Fruit fly (Drosophila melanogaster) whole organism, embryonic: ENCODE data around the gene CG1575.

Experiments used
- Ada2b ChIP-seq: fragments of 200-800 bp; sonication (Bioruptor generic); IDR thresholded peaks from 2 replicates; pipeline ENCODE4 v1.3.6; 2022; ENCODE audit warnings: missing biosample characterization, missing genetic modification characterization
- Bteb2 ChIP-seq: fragments of 200-800 bp; sonication (Bioruptor generic); optimal IDR thresholded peaks from 2 replicates; lab custom pipeline; 2016; ENCODE audit warnings: missing biosample characterization, missing genetic modification characterization
- C15 ChIP-seq: fragments of 200-800 bp; sonication (Bioruptor generic); IDR thresholded peaks from 3 replicates; pipeline ENCODE4 v1.3.6; 2022; ENCODE audit warnings: missing biosample characterization, missing genetic modification characterization
- CG1024 ChIP-seq: fragments of 200-800 bp; sonication (Bioruptor generic); IDR thresholded peaks from 2 replicates; pipeline ENCODE4 v1.3.6; 2022; ENCODE audit warnings: missing biosample characterization, missing genetic modification characterization
- CG10462 ChIP-seq: fragments of 200-800 bp; sonication (Bioruptor generic); optimal IDR thresholded peaks from 2 replicates; lab custom pipeline; 2016; ENCODE audit warnings: missing biosample characterization, missing genetic modification characterization
- CG11504 ChIP-seq: fragments of 200-800 bp; sonication (Bioruptor generic); optimal IDR thresholded peaks from 3 replicates; lab custom pipeline; 2019; ENCODE audit warnings: missing biosample characterization, mild to moderate bottlenecking, missing genetic modification characterization, moderate library complexity
- CG11723 ChIP-seq: fragments of 200-800 bp; sonication (Bioruptor generic); optimal IDR thresholded peaks from 2 replicates; lab custom pipeline; 2017; ENCODE audit warnings: missing biosample characterization, mild to moderate bottlenecking, missing genetic modification characterization
- CG1233 ChIP-seq: fragments of 200-800 bp; sonication (Bioruptor generic); optimal IDR thresholded peaks from 4 replicates; lab custom pipeline; 2018; ENCODE audit warnings: missing biosample characterization, mild to moderate bottlenecking, missing genetic modification characterization
- CG13624 ChIP-seq: fragments of 200-800 bp; sonication (Bioruptor generic); optimal IDR thresholded peaks from 2 replicates; lab custom pipeline; 2016; ENCODE audit warnings: missing biosample characterization, missing genetic modification characterization
- CG14441 ChIP-seq: fragments of 200-800 bp; sonication (Bioruptor generic); IDR thresholded peaks from 2 replicates; pipeline ENCODE4 v1.3.6; 2022; ENCODE audit warnings: missing biosample characterization, missing genetic modification characterization
- CG15514 ChIP-seq: fragments of 200-800 bp; sonication (Bioruptor generic); optimal IDR thresholded peaks from 3 replicates; lab custom pipeline; 2017; ENCODE audit warnings: missing biosample characterization, missing genetic modification characterization, mild to moderate bottlenecking, moderate library complexity, missing genetic modification reagents
- CG2678 ChIP-seq: fragments of 200-800 bp; sonication (Bioruptor generic); optimal IDR thresholded peaks from 3 replicates; lab custom pipeline; 2019; ENCODE audit warnings: missing biosample characterization, mild to moderate bottlenecking, missing genetic modification characterization, moderate library complexity
- CG3847 ChIP-seq: fragments of 200-800 bp; sonication (Bioruptor generic); IDR thresholded peaks from 2 replicates; pipeline ENCODE4 v1.3.6; 2022; ENCODE audit warnings: missing biosample characterization, missing genetic modification characterization
- CG4424 ChIP-seq: fragments of 200-800 bp; sonication (Bioruptor generic); optimal IDR thresholded peaks from 3 replicates; lab custom pipeline; 2016; ENCODE audit warnings: missing biosample characterization, missing genetic modification characterization
- CG7556 ChIP-seq: fragments of 200-800 bp; sonication (Bioruptor generic); optimal IDR thresholded peaks from 2 replicates; lab custom pipeline; 2017; ENCODE audit warnings: missing biosample characterization, mild to moderate bottlenecking, missing genetic modification characterization
- CG8944 ChIP-seq: fragments of 200-800 bp; sonication (Bioruptor generic); optimal IDR thresholded peaks from 3 replicates; lab custom pipeline; 2016; ENCODE audit warnings: missing biosample characterization, missing genetic modification characterization
- CG9215 ChIP-seq: fragments of 200-800 bp; sonication (Bioruptor generic); IDR thresholded peaks from 2 replicates; pipeline ENCODE4 v1.3.6; 2022; ENCODE audit warnings: missing biosample characterization, missing genetic modification characterization
- CG9817 ChIP-seq: fragments of 200-800 bp; sonication (Bioruptor generic); optimal IDR thresholded peaks from 2 replicates; lab custom pipeline; 2018; ENCODE audit warnings: missing biosample characterization, mild to moderate bottlenecking, missing genetic modification characterization, moderate library complexity
- CTCF ChIP-seq: fragments of 200-800 bp; sonication (Bioruptor generic); optimal IDR thresholded peaks from 2 replicates; lab custom pipeline; 2017; ENCODE audit warnings: missing biosample characterization, mild to moderate bottlenecking, missing genetic modification characterization, moderate library complexity
- Dbx ChIP-seq: fragments of 200-800 bp; sonication (Bioruptor generic); IDR thresholded peaks from 3 replicates; pipeline ENCODE4 v1.3.6; 2022; ENCODE audit warnings: missing biosample characterization, missing genetic modification characterization
- Dip3 ChIP-seq: fragments of 200-800 bp; sonication (Bioruptor generic); optimal IDR thresholded peaks from 3 replicates; lab custom pipeline; 2016; ENCODE audit warnings: missing biosample characterization, missing genetic modification characterization
- Dp ChIP-seq: fragments of 200-800 bp; sonication (Bioruptor generic); optimal IDR thresholded peaks from 2 replicates; lab custom pipeline; 2018; ENCODE audit warnings: missing biosample characterization, mild to moderate bottlenecking, missing genetic modification characterization, moderate library complexity
- E2f2 ChIP-seq: fragments of 200-800 bp; sonication (Bioruptor generic); IDR thresholded peaks from 2 replicates; pipeline ENCODE4 v1.3.6; 2022; ENCODE audit warnings: missing biosample characterization, missing genetic modification characterization
- Fer1 ChIP-seq: fragments of 200-800 bp; sonication (Bioruptor generic); optimal IDR thresholded peaks from 2 replicates; lab custom pipeline; 2017; ENCODE audit warnings: missing biosample characterization, mild to moderate bottlenecking, missing genetic modification characterization
- HHEX ChIP-seq: fragments of 200-800 bp; sonication (Bioruptor generic); optimal IDR thresholded peaks from 3 replicates; lab custom pipeline; 2017; ENCODE audit warnings: missing biosample characterization, mild to moderate bottlenecking, missing genetic modification characterization, missing genetic modification reagents
- Hsf ChIP-seq: fragments of 200-800 bp; sonication (Bioruptor generic); optimal IDR thresholded peaks from 3 replicates; lab custom pipeline; 2016; ENCODE audit warnings: missing biosample characterization, missing genetic modification characterization
- Kr ChIP-seq: fragments of 200-800 bp; sonication (Bioruptor generic); optimal IDR thresholded peaks from 2 replicates; lab custom pipeline; 2017; ENCODE audit warnings: missing biosample characterization, mild to moderate bottlenecking, missing genetic modification characterization
- NK7.1 ChIP-seq: fragments of 200-800 bp; sonication (Bioruptor generic); optimal IDR thresholded peaks from 3 replicates; lab custom pipeline; 2016; ENCODE audit warnings: missing biosample characterization, missing genetic modification characterization
- PHDP ChIP-seq: fragments of 200-800 bp; sonication (Bioruptor generic); optimal IDR thresholded peaks from 3 replicates; lab custom pipeline; 2018; ENCODE audit warnings: missing biosample characterization, mild to moderate bottlenecking, missing genetic modification characterization, moderate library complexity
- Rfx ChIP-seq: fragments of 200-800 bp; sonication (Bioruptor generic); IDR thresholded peaks from 2 replicates; pipeline ENCODE4 v1.3.6; 2022; ENCODE audit warnings: missing biosample characterization, missing genetic modification characterization
- Sox102F ChIP-seq: fragments of 200-800 bp; sonication (Bioruptor generic); optimal IDR thresholded peaks from 2 replicates; lab custom pipeline; 2018; ENCODE audit warnings: missing biosample characterization, mild to moderate bottlenecking, missing genetic modification characterization, moderate library complexity
- Xbp1 ChIP-seq: fragments of 200-800 bp; sonication (Bioruptor generic); optimal IDR thresholded peaks from 3 replicates; lab custom pipeline; 2016; ENCODE audit warnings: missing biosample characterization, mild to moderate bottlenecking, missing genetic modification characterization
- bab2 ChIP-seq: fragments of 200-800 bp; sonication (Bioruptor generic); optimal IDR thresholded peaks from 2 replicates; lab custom pipeline; 2016; ENCODE audit warnings: missing biosample characterization, missing genetic modification characterization
- bigmax ChIP-seq: fragments of 200-800 bp; sonication (Bioruptor generic); optimal IDR thresholded peaks from 2 replicates; lab custom pipeline; 2018; ENCODE audit warnings: missing biosample characterization, mild to moderate bottlenecking, missing genetic modification characterization
- caup ChIP-seq: fragments of 200-800 bp; sonication (Bioruptor generic); optimal IDR thresholded peaks from 3 replicates; lab custom pipeline; 2017; ENCODE audit warnings: missing biosample characterization, mild to moderate bottlenecking, missing genetic modification characterization, moderate library complexity; ENCODE audit not compliant: severe bottlenecking
- dysf ChIP-seq: fragments of 200-800 bp; sonication (Bioruptor generic); IDR thresholded peaks from 3 replicates; pipeline ENCODE4 v1.3.6; 2022; ENCODE audit warnings: missing biosample characterization, missing genetic modification characterization
- ems ChIP-seq: fragments of 200-800 bp; sonication (Bioruptor generic); optimal IDR thresholded peaks from 3 replicates; lab custom pipeline; 2016; ENCODE audit warnings: missing biosample characterization, missing genetic modification characterization
- esg ChIP-seq: fragments of 200-800 bp; sonication (Bioruptor generic); conservative IDR thresholded peaks from 2 replicates; pipeline ENCODE4 v1.3.6; 2022; ENCODE audit warnings: missing biosample characterization, missing genetic modification characterization
- fu2 ChIP-seq: fragments of 200-800 bp; sonication (Bioruptor generic); optimal IDR thresholded peaks from 2 replicates; lab custom pipeline; 2016; ENCODE audit warnings: missing biosample characterization, missing genetic modification characterization
- gem ChIP-seq: fragments of 200-800 bp; sonication (Bioruptor generic); optimal IDR thresholded peaks from 2 replicates; lab custom pipeline; 2019; ENCODE audit warnings: missing biosample characterization, mild to moderate bottlenecking, missing genetic modification characterization, moderate library complexity
- ham ChIP-seq: fragments of 200-800 bp; sonication (Bioruptor generic); IDR thresholded peaks from 2 replicates; pipeline ENCODE4 v1.3.6; 2022; ENCODE audit warnings: missing biosample characterization, missing genetic modification characterization
- hth ChIP-seq: fragments of >200 bp; optimal IDR thresholded peaks from 2 replicates; lab custom pipeline; 2017; ENCODE audit warnings: inconsistent platforms
- lilli ChIP-seq: fragments of 200-800 bp; sonication (Bioruptor generic); optimal IDR thresholded peaks from 3 replicates; lab custom pipeline; 2016; ENCODE audit warnings: missing biosample characterization, missing genetic modification characterization
- lmd ChIP-seq: fragments of 200-800 bp; sonication (Bioruptor generic); IDR thresholded peaks from 2 replicates; pipeline ENCODE4 v1.3.6; 2022; ENCODE audit warnings: missing biosample characterization, missing genetic modification characterization
- lov ChIP-seq, 2 experiments: fragments of 200-800 bp in 1 of 2; fragments of >200 bp in 1 of 2; sonication (Bioruptor generic) in 1 of 2; IDR thresholded peaks in 1 of 2; optimal IDR thresholded peaks in 1 of 2; 2 replicates in 1 of 2; 3 replicates in 1 of 2; pipeline versions ENCODE4 v1.3.6 to Lab custom; 2017 to 2022; ENCODE audit warnings: missing biosample characterization in 1 of 2, missing genetic modification characterization in 1 of 2
- ro ChIP-seq: fragments of 200-800 bp; sonication (Bioruptor generic); IDR thresholded peaks from 2 replicates; pipeline ENCODE4 v1.3.6; 2022; ENCODE audit warnings: missing biosample characterization, missing genetic modification characterization
- sens ChIP-seq: fragments of 200-800 bp; sonication (Bioruptor generic); peaks from one replicate; lab custom pipeline; 2016; ENCODE audit warnings: missing biosample characterization, missing genetic modification characterization
- slou ChIP-seq: fragments of 200-800 bp; sonication (Bioruptor generic); optimal IDR thresholded peaks from 3 replicates; lab custom pipeline; 2016; ENCODE audit warnings: missing biosample characterization, missing genetic modification characterization
- stc ChIP-seq: fragments of 200-800 bp; sonication (Bioruptor generic); IDR thresholded peaks from 2 replicates; pipeline ENCODE4 v1.3.6; 2022; ENCODE audit warnings: missing biosample characterization, missing genetic modification characterization
- tin ChIP-seq: fragments of 200-800 bp; sonication (Bioruptor generic); optimal IDR thresholded peaks from 3 replicates; lab custom pipeline; 2016; ENCODE audit warnings: missing biosample characterization, missing genetic modification characterization
- vvl ChIP-seq: fragments of 200-800 bp; sonication (Bioruptor generic); IDR thresholded peaks from 2 replicates; pipeline ENCODE4 v1.3.6; 2022; ENCODE audit warnings: missing biosample characterization, missing genetic modification characterization
- zfh2 ChIP-seq: fragments of 200-800 bp; sonication (Bioruptor generic); optimal IDR thresholded peaks from 2 replicates; lab custom pipeline; 2016; ENCODE audit warnings: missing biosample characterization, missing genetic modification characterization

Gene CG1575

dm6 chrX:8112715-8113114 lies 4.1 kb upstream of the CG1575 start (continued):
- no peak for TF ChIP-seq Dp
- TF ChIP-seq Rfx = peak; percentile 70
- TF ChIP-seq fu2 (GFP tag; lab: Kevin White, UChicago) = peak; percentile 2
- peak; percentile 41 for TF ChIP-seq CG14441 (GFP tag; lab: Robert Waterston, UW)
- no peak for TF ChIP-seq CG1233
- TF ChIP-seq Kr (GFP tag; lab: Kevin White, UChicago) = no peak
- peak; percentile 46 for TF ChIP-seq CG11504 (tag; lab: Kevin White, UChicago)
- TF ChIP-seq tin (GFP tag; lab: Kevin White, UChicago) = no peak
- peak; percentile 65; the same call in 2 of the 3 replicates for TF ChIP-seq dysf
- TF ChIP-seq bigmax (GFP tag; lab: Kevin White, UChicago) = no peak
- TF ChIP-seq lmd (GFP tag; lab: Robert Waterston, UW) = peak; percentile 36; the same call in 1 of the 2 replicates
- TF ChIP-seq zfh2 = peak; percentile 3
- peak; percentile 16; the same call in 1 of the 2 replicates for TF ChIP-seq Ada2b
- peak; percentile 34 for TF ChIP-seq Xbp1 (GFP tag; lab: Kevin White, UChicago)
- TF ChIP-seq CG9817 = peak; percentile 19
- no peak for TF ChIP-seq ro
- no peak for TF ChIP-seq CG1024 (GFP tag; lab: Robert Waterston, UW)
- no peak for TF ChIP-seq CG8944 (GFP tag; lab: Kevin White, UChicago)
- TF ChIP-seq HHEX (GFP tag; lab: Kevin White, UChicago) = peak; percentile 44
- TF ChIP-seq Sox102F (GFP tag; lab: Kevin White, UChicago) = peak; percentile 1
- TF ChIP-seq Dip3 = peak; percentile 2
- TF ChIP-seq gem = peak; percentile 55
- peak; percentile 47 for TF ChIP-seq sens (GFP tag; lab: Kevin White, UChicago)
- TF ChIP-seq CTCF (GFP tag; lab: Kevin White, UChicago) = no peak
- peak; percentile 65 for TF ChIP-seq CG13624 (GFP tag; lab: Kevin White, UChicago)
- no peak for TF ChIP-seq CG4424 (GFP tag; lab: Kevin White, UChicago)
- 0 out of 2 replicates have a peak, but pooled peaks have one; percentile 12 for TF ChIP-seq stc (GFP tag; lab: Robert Waterston, UW)
- TF ChIP-seq NK7.1 (GFP tag; lab: Kevin White, UChicago) = peak; percentile 11
- TF ChIP-seq lov (optimal IDR thresholded peaks at IDR 0.05; lab: Kevin White, UChicago) = no peak
- TF ChIP-seq lov (GFP tag; IDR thresholded peaks at IDR 0.05; lab: Robert Waterston, UW) = no peak
- peak; percentile 17 for TF ChIP-seq CG15514
- peak; percentile 29 for TF ChIP-seq PHDP
- TF ChIP-seq CG2678 = peak; percentile 57
- TF ChIP-seq CG10462 (GFP tag; lab: Kevin White, UChicago) = no peak
- TF ChIP-seq ems = no peak
- 0 out of 2 replicates have a peak, but pooled peaks have one; percentile 14 for TF ChIP-seq ham (GFP tag; lab: Robert Waterston, UW)
- TF ChIP-seq C15 = 0 out of 3 replicates have a peak, but pooled peaks have one; percentile 13
- TF ChIP-seq Hsf (GFP tag; lab: Kevin White, UChicago) = peak; percentile 1
- peak; percentile 46 for TF ChIP-seq caup (GFP tag; lab: Kevin White, UChicago)
- peak; percentile 36; the same call in 1 of the 2 replicates for TF ChIP-seq esg (GFP tag; lab: Robert Waterston, UW)
- TF ChIP-seq CG3847 (GFP tag; lab: Robert Waterston, UW) = peak; percentile 45; the same call in 1 of the 2 replicates
- no peak for TF ChIP-seq CG7556 (GFP tag; lab: Kevin White, UChicago)
- peak; percentile 62 for TF ChIP-seq Fer1
- peak; percentile 8 for TF ChIP-seq slou (GFP tag; lab: Kevin White, UChicago)
- peak; percentile 51 for TF ChIP-seq lilli (GFP tag; lab: Kevin White, UChicago)
- no peak for TF ChIP-seq hth (lab: Kevin White, UChicago)
- peak; percentile 62; the same call in 2 of the 3 replicates for TF ChIP-seq Dbx (GFP tag; lab: Robert Waterston, UW)
- TF ChIP-seq E2f2 (GFP tag; lab: Robert Waterston, UW) = no peak
- no peak for TF ChIP-seq Bteb2 (GFP tag; lab: Kevin White, UChicago)
- peak; percentile 60; the same call in 1 of the 2 replicates for TF ChIP-seq vvl (GFP tag; lab: Robert Waterston, UW)
- TF ChIP-seq bab2 (GFP tag; lab: Kevin White, UChicago) = peak; percentile 30
- TF ChIP-seq CG11723 = no peak
- 0 out of 2 replicates have a peak, but pooled peaks have one; percentile 15 for TF ChIP-seq CG9215 (GFP tag; lab: Robert Waterston, UW)
